Worm (Caenorhabditis elegans) whole organism, L1 larva: Measurements from ENCODE around the gene rme-1.

ENCODE experiments used
- C04F5.9 ChIP-seq: sonication (generic microtip); optimal IDR thresholded peaks from 2 replicates; lab custom pipeline; 2016; ENCODE audit warnings: missing genetic modification characterization, missing compliant biosample characterization
- C16A3.4 ChIP-seq: fragments of 150-350 bp; optimal IDR thresholded peaks from 2 replicates; lab custom pipeline; 2014; ENCODE audit warnings: missing biosample characterization, missing genetic modification characterization
- aha-1 ChIP-seq: fragments of 150-350 bp; optimal IDR thresholded peaks from 2 replicates; lab custom pipeline; 2014; ENCODE audit warnings: missing biosample characterization, missing genetic modification characterization
- alr-1 ChIP-seq: fragments of 200-800 bp; sonication (Bioruptor generic); optimal IDR thresholded peaks from 2 replicates; lab custom pipeline; 2018; ENCODE audit warnings: borderline replicate concordance, mild to moderate bottlenecking, missing genetic modification characterization, missing compliant biosample characterization
- ama-1 ChIP-seq: fragments of 150-350 bp; optimal IDR thresholded peaks from 2 replicates; lab custom pipeline; 2014
- blmp-1 ChIP-seq: fragments of 150-350 bp; optimal IDR thresholded peaks from 2 replicates; lab custom pipeline; 2014; ENCODE audit warnings: missing biosample characterization, missing genetic modification characterization
- ceh-63 ChIP-seq: fragments of 200-800 bp; sonication (Bioruptor generic); optimal IDR thresholded peaks from 2 replicates; lab custom pipeline; 2018; ENCODE audit warnings: mild to moderate bottlenecking, missing genetic modification characterization, missing compliant biosample characterization
- ceh-88 ChIP-seq: fragments of 200-800 bp; sonication (Bioruptor generic); IDR thresholded peaks from 2 replicates; pipeline ENCODE4 v1.3.6; 2022; ENCODE audit warnings: missing genetic modification characterization, missing compliant biosample characterization
- ceh-90 ChIP-seq: sonication (generic microtip); optimal IDR thresholded peaks from 2 replicates; lab custom pipeline; 2016; ENCODE audit warnings: missing genetic modification characterization, missing compliant biosample characterization
- ces-1 ChIP-seq: fragments of 150-350 bp; optimal IDR thresholded peaks from 2 replicates; lab custom pipeline; 2014; ENCODE audit warnings: missing biosample characterization, missing genetic modification reagents, missing genetic modification characterization
- dpl-1 ChIP-seq, 3 experiments: fragments of 150-350 bp in 2 of 3; sonication (generic microtip) in 1 of 3; optimal IDR thresholded peaks; 2 replicates each; lab custom pipeline; 2014 to 2017; ENCODE audit warnings: missing biosample characterization in 3 of 3, missing genetic modification characterization in 3 of 3, missing genetic modification reagents in 3 of 3
- efl-1 ChIP-seq, 4 experiments: fragments of 150-350 bp; optimal IDR thresholded peaks in 3 of 4; peaks in 1 of 4; 1 replicate in 1 of 4; 2 replicates in 3 of 4; lab custom pipeline; 2014; ENCODE audit warnings: missing biosample characterization in 2 of 4, missing genetic modification characterization in 2 of 4, missing genetic modification reagents in 2 of 4
- efl-3 ChIP-seq: fragments of 200-800 bp; sonication (Bioruptor generic); optimal IDR thresholded peaks from 2 replicates; lab custom pipeline; 2018; ENCODE audit warnings: mild to moderate bottlenecking, missing genetic modification characterization, missing compliant biosample characterization
- elt-2 ChIP-seq: sonication (generic microtip); optimal IDR thresholded peaks from 2 replicates; lab custom pipeline; 2016; ENCODE audit warnings: missing genetic modification characterization, mild to moderate bottlenecking, inconsistent platforms, missing compliant biosample characterization, missing genetic modification reagents
- ets-5 ChIP-seq: fragments of 200-800 bp; sonication (Bioruptor generic); IDR thresholded peaks from 2 replicates; pipeline ENCODE4 v1.3.6; 2022; ENCODE audit warnings: missing genetic modification characterization, missing compliant biosample characterization
- fkh-10 ChIP-seq: sonication (generic microtip); optimal IDR thresholded peaks from 2 replicates; lab custom pipeline; 2017; ENCODE audit warnings: missing biosample characterization, missing genetic modification reagents, missing genetic modification characterization
- fkh-8 ChIP-seq: sonication (generic microtip); optimal IDR thresholded peaks from 2 replicates; lab custom pipeline; 2016; ENCODE audit warnings: mild to moderate bottlenecking, missing genetic modification characterization, missing compliant biosample characterization
- grh-1 ChIP-seq: fragments of 200-800 bp; sonication (Bioruptor generic); IDR thresholded peaks from 2 replicates; pipeline ENCODE4 v1.3.6; 2022; ENCODE audit warnings: missing genetic modification reagents, missing genetic modification characterization, missing compliant biosample characterization
- hlh-4 ChIP-seq: sonication (generic microtip); optimal IDR thresholded peaks from 2 replicates; lab custom pipeline; 2016; ENCODE audit warnings: mild to moderate bottlenecking, missing genetic modification characterization, missing compliant biosample characterization
- hpl-2 ChIP-seq: fragments of 150-350 bp; optimal IDR thresholded peaks from 2 replicates; lab custom pipeline; 2014; ENCODE audit warnings: missing biosample characterization, missing genetic modification reagents, missing genetic modification characterization
- irx-1 ChIP-seq: sonication (generic microtip); optimal IDR thresholded peaks from 2 replicates; lab custom pipeline; 2016; ENCODE audit warnings: missing genetic modification characterization, missing compliant biosample characterization
- lin-13 ChIP-seq: fragments of 150-350 bp; optimal IDR thresholded peaks from 2 replicates; lab custom pipeline; 2014; ENCODE audit warnings: missing biosample characterization, missing genetic modification reagents, missing genetic modification characterization
- lin-14 ChIP-seq: fragments of 200-800 bp; sonication (Bioruptor generic); optimal IDR thresholded peaks from 2 replicates; lab custom pipeline; 2018; ENCODE audit warnings: mild to moderate bottlenecking, missing genetic modification characterization, moderate library complexity, missing compliant biosample characterization
- lin-35 ChIP-seq, 2 experiments: fragments of 150-350 bp; optimal IDR thresholded peaks; 2 replicates each; lab custom pipeline; 2014; ENCODE audit warnings: missing biosample characterization in 2 of 2, missing genetic modification characterization in 2 of 2, missing genetic modification reagents in 2 of 2
- lin-39 ChIP-seq: fragments of 150-350 bp; optimal IDR thresholded peaks from 2 replicates; lab custom pipeline; 2014; ENCODE audit warnings: missing biosample characterization, missing genetic modification reagents, missing genetic modification characterization
- lir-3 ChIP-seq: sonication (generic microtip); optimal IDR thresholded peaks from 2 replicates; lab custom pipeline; 2016; ENCODE audit warnings: mild to moderate bottlenecking, missing genetic modification characterization, moderate library complexity, missing compliant biosample characterization; ENCODE audit not compliant: poor library complexity
- lsy-2 ChIP-seq, 2 experiments: fragments of 150-350 bp; optimal IDR thresholded peaks; 2 replicates each; lab custom pipeline; 2014; ENCODE audit warnings: missing biosample characterization in 2 of 2, missing genetic modification characterization in 2 of 2
- mab-9 ChIP-seq: fragments of 200-800 bp; sonication (Bioruptor generic); IDR thresholded peaks from 2 replicates; pipeline ENCODE4 v1.3.6; 2022; ENCODE audit warnings: missing genetic modification reagents, missing genetic modification characterization, missing compliant biosample characterization
- mdl-1 ChIP-seq, 2 experiments: fragments of 150-350 bp; optimal IDR thresholded peaks; 2 replicates each; lab custom pipeline; 2014 to 2017; ENCODE audit warnings: missing biosample characterization in 2 of 2, missing genetic modification characterization in 2 of 2, inconsistent platforms in 1 of 2
- mep-1 ChIP-seq: fragments of 150-350 bp; optimal IDR thresholded peaks from 2 replicates; lab custom pipeline; 2014; ENCODE audit warnings: missing biosample characterization, missing genetic modification characterization
- nhr-19 ChIP-seq: fragments of 200-800 bp; sonication (Bioruptor generic); conservative IDR thresholded peaks from 2 replicates; pipeline ENCODE4 v1.3.6; 2022; ENCODE audit warnings: missing genetic modification characterization, missing compliant biosample characterization
- nhr-20 ChIP-seq: sonication (generic microtip); optimal IDR thresholded peaks from 2 replicates; lab custom pipeline; 2016; ENCODE audit warnings: mild to moderate bottlenecking, missing genetic modification characterization, missing compliant biosample characterization
- nhr-237 ChIP-seq: fragments of 150-350 bp; optimal IDR thresholded peaks from 2 replicates; lab custom pipeline; 2014; ENCODE audit warnings: missing biosample characterization, missing genetic modification characterization
- nhr-28 ChIP-seq: fragments of 150-350 bp; optimal IDR thresholded peaks from 2 replicates; lab custom pipeline; 2014; ENCODE audit warnings: missing biosample characterization, missing genetic modification characterization
- nhr-47 ChIP-seq: sonication (generic microtip); optimal IDR thresholded peaks from 2 replicates; lab custom pipeline; 2016; ENCODE audit warnings: mild to moderate bottlenecking, missing genetic modification characterization, moderate library complexity, missing compliant biosample characterization
- nhr-71 ChIP-seq: sonication (generic microtip); optimal IDR thresholded peaks from 2 replicates; lab custom pipeline; 2016; ENCODE audit warnings: mild to moderate bottlenecking, missing genetic modification characterization, moderate library complexity, missing compliant biosample characterization
- nhr-76 ChIP-seq: sonication (generic microtip); optimal IDR thresholded peaks from 2 replicates; lab custom pipeline; 2017; ENCODE audit warnings: missing biosample characterization, missing genetic modification characterization
- nhr-84 ChIP-seq: sonication (generic microtip); optimal IDR thresholded peaks from 2 replicates; lab custom pipeline; 2017; ENCODE audit warnings: missing biosample characterization, missing genetic modification characterization
- nhr-85 ChIP-seq: sonication (generic microtip); peaks from one replicate; lab custom pipeline; 2016; ENCODE audit warnings: missing genetic modification characterization, inconsistent platforms, missing compliant biosample characterization
- nhr-90 ChIP-seq: sonication (generic microtip); optimal IDR thresholded peaks from 2 replicates; lab custom pipeline; 2016; ENCODE audit warnings: mild to moderate bottlenecking, missing genetic modification characterization, missing compliant biosample characterization; ENCODE audit not compliant: poor library complexity
- pag-3 ChIP-seq: sonication (generic microtip); optimal IDR thresholded peaks from 2 replicates; lab custom pipeline; 2017; ENCODE audit warnings: missing genetic modification characterization, mild to moderate bottlenecking, missing compliant biosample characterization, antibody characterized with exemption, borderline replicate concordance; ENCODE audit not compliant: insufficient read depth
- pqm-1 ChIP-seq: sonication (generic microtip); optimal IDR thresholded peaks from 3 replicates; lab custom pipeline; 2017; ENCODE audit warnings: missing biosample characterization, missing genetic modification characterization
- skn-1 ChIP-seq: fragments of 150-350 bp; optimal IDR thresholded peaks from 2 replicates; lab custom pipeline; 2014; ENCODE audit warnings: missing biosample characterization, missing genetic modification characterization
- snu-23 ChIP-seq: sonication (generic microtip); optimal IDR thresholded peaks from 2 replicates; lab custom pipeline; 2016; ENCODE audit warnings: missing genetic modification characterization, missing compliant biosample characterization
- sox-4 ChIP-seq: sonication (generic microtip); optimal IDR thresholded peaks from 2 replicates; lab custom pipeline; 2016; ENCODE audit warnings: missing genetic modification characterization, missing compliant biosample characterization
- sup-37 ChIP-seq: fragments of 200-800 bp; sonication (Bioruptor generic); optimal IDR thresholded peaks from 2 replicates; lab custom pipeline; 2018; ENCODE audit warnings: mild to moderate bottlenecking, missing genetic modification characterization, missing compliant biosample characterization
- tlp-1 ChIP-seq: fragments of 150-350 bp; optimal IDR thresholded peaks from 2 replicates; lab custom pipeline; 2014; ENCODE audit warnings: missing biosample characterization, missing genetic modification characterization
- unc-30 ChIP-seq: sonication (generic microtip); optimal IDR thresholded peaks from 2 replicates; lab custom pipeline; 2017; ENCODE audit warnings: missing biosample characterization, missing genetic modification characterization
- unc-62 ChIP-seq: fragments of 150-350 bp; optimal IDR thresholded peaks from 2 replicates; lab custom pipeline; 2014; ENCODE audit warnings: missing biosample characterization, missing genetic modification reagents, missing genetic modification characterization
- unc-86 ChIP-seq: sonication (generic microtip); optimal IDR thresholded peaks from 2 replicates; lab custom pipeline; 2016; ENCODE audit warnings: missing genetic modification characterization, missing compliant biosample characterization
- unc-98 ChIP-seq: fragments of 200-800 bp; sonication (Bioruptor generic); IDR thresholded peaks from 2 replicates; pipeline ENCODE4 v1.3.6; 2022; ENCODE audit warnings: missing genetic modification characterization, missing compliant biosample characterization
- zip-4 ChIP-seq: fragments of 200-800 bp; sonication (Bioruptor generic); optimal IDR thresholded peaks from 2 replicates; lab custom pipeline; 2018; ENCODE audit warnings: mild to moderate bottlenecking, missing genetic modification characterization, moderate library complexity, missing compliant biosample characterization

rme-1 gene

DNA sequence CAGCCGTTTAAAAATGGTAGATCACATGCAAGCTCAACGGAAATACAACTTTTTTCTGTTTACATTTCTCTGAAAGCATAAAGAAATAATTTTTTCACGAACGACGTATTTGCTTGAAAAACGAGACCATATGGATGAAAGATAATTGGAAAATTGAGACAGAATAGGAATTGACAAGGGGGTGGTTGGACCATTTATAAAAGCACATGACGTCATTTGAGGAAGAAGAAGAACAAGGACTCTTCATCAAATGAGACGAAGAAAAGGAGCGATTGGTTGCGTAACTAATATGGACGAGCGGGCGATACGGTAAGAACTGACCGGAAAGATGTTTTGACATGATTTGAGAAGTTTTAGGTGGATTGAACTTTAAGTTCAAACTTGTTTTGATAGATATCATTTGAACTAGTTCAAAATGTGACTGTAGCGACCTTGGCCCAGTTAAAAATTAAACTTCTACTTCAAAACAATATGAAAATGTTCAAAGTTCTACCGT, 19.8 kb downstream of the rme-1 start:
- TF ChIP-seq ets-5 (GFP tag; lab: Robert Waterston, UW), result no peak
- no peak for TF ChIP-seq C16A3.4 (tag; lab: Kevin White, UChicago)
- peak; percentile 78 for TF ChIP-seq nhr-71 (tag; lab: Kevin White, UChicago)
- TF ChIP-seq alr-1, result no peak
- TF ChIP-seq mab-9 (GFP tag; lab: Robert Waterston, UW), result peak; percentile 46; the same call in 1 of the 2 replicates
- peak; percentile 36 for TF ChIP-seq nhr-19 (GFP tag; lab: Robert Waterston, UW)
- peak; percentile 61 for TF ChIP-seq nhr-20
- peak in 1 of 2 experiments; percentile 27 for TF ChIP-seq lin-35 (GFP tag; optimal IDR thresholded peaks at IDR 0.05; lab: Kevin White, UChicago)
- peak; percentile 61 for TF ChIP-seq snu-23 (GFP tag; lab: Kevin White, UChicago)
- TF ChIP-seq hlh-4 (tag; lab: Kevin White, UChicago), result no peak
- no peak for TF ChIP-seq efl-3 (GFP tag; lab: Kevin White, UChicago)
- no peak for TF ChIP-seq nhr-28 (tag; lab: Kevin White, UChicago)
- peak in 2 of 3 experiments; percentile 5 for TF ChIP-seq dpl-1 (GFP tag; optimal IDR thresholded peaks at IDR 0.05; lab: Kevin White, UChicago)
- TF ChIP-seq zip-4 (GFP tag; lab: Kevin White, UChicago), result no peak
- peak in 1 of 2 experiments; percentile 7 for TF ChIP-seq efl-1 (optimal IDR thresholded peaks at IDR 0.05; lab: Kevin White, UChicago)
- peak; percentile 14 to 93 for TF ChIP-seq efl-1 (GFP tag; optimal IDR thresholded peaks at IDR 0.05 in 1 of 2; lab: Kevin White, UChicago)
- peak; percentile 51 for TF ChIP-seq mep-1 (tag; lab: Kevin White, UChicago)
- no peak for TF ChIP-seq C04F5.9
- peak; percentile 5 for TF ChIP-seq elt-2 (tag; lab: Kevin White, UChicago)
- TF ChIP-seq tlp-1 (tag; lab: Kevin White, UChicago), result no peak
- TF ChIP-seq sup-37 (GFP tag; lab: Kevin White, UChicago), result no peak
- no peak for TF ChIP-seq hpl-2 (GFP tag; lab: Kevin White, UChicago)
- peak; percentile 32 to 65 for TF ChIP-seq lsy-2 (tag; optimal IDR thresholded peaks at IDR 0.05; lab: Kevin White, UChicago)
- TF ChIP-seq nhr-90 (tag; lab: Kevin White, UChicago), result peak; percentile 11
- peak; percentile 88 for TF ChIP-seq ama-1 (lab: Kevin White, UChicago)
- peak; percentile 52; the same call in 1 of the 2 replicates for TF ChIP-seq grh-1 (GFP tag; lab: Robert Waterston, UW)
- TF ChIP-seq lin-13, result no peak
- TF ChIP-seq unc-62 (GFP tag; lab: Kevin White, UChicago), result no peak
- no peak for TF ChIP-seq ceh-90 (tag; lab: Kevin White, UChicago)
- TF ChIP-seq skn-1 (tag; lab: Kevin White, UChicago), result peak; percentile 36
- TF ChIP-seq unc-86 (tag; lab: Kevin White, UChicago), result peak; percentile 42
- TF ChIP-seq pag-3 (tag; lab: Kevin White, UChicago), result peak; percentile 66
- peak; percentile 46 for TF ChIP-seq blmp-1 (tag; lab: Kevin White, UChicago)
- TF ChIP-seq ces-1 (GFP tag; lab: Kevin White, UChicago), result no peak
- no peak for TF ChIP-seq pqm-1 (tag; lab: Kevin White, UChicago)
- no peak for TF ChIP-seq unc-98 (GFP tag; lab: Robert Waterston, UW)
- TF ChIP-seq fkh-10 (GFP tag; lab: Kevin White, UChicago), result no peak
- TF ChIP-seq nhr-237 (tag; lab: Kevin White, UChicago), result no peak
- no peak for TF ChIP-seq lin-39
- TF ChIP-seq nhr-84 (tag; lab: Kevin White, UChicago), result no peak
- TF ChIP-seq ceh-63 (GFP tag; lab: Kevin White, UChicago), result no peak
- TF ChIP-seq aha-1 (tag; lab: Kevin White, UChicago), result no peak
- TF ChIP-seq nhr-47 (tag; lab: Kevin White, UChicago), result peak; percentile 16
- no peak for TF ChIP-seq nhr-76 (tag; lab: Kevin White, UChicago)
- TF ChIP-seq mdl-1 (tag; optimal IDR thresholded peaks at IDR 0.05; lab: Kevin White, UChicago), result no peak
- TF ChIP-seq ceh-88, result 0 out of 2 replicates have a peak, but pooled peaks have one; percentile 26
- no peak for TF ChIP-seq fkh-8 (tag; lab: Kevin White, UChicago)
- TF ChIP-seq lir-3, result no peak
- no peak for TF ChIP-seq sox-4 (tag; lab: Kevin White, UChicago)
- peak; percentile 77 for TF ChIP-seq lin-14
- TF ChIP-seq unc-30 (tag; lab: Kevin White, UChicago), result no peak
- no peak for TF ChIP-seq irx-1 (tag; lab: Kevin White, UChicago)
- TF ChIP-seq nhr-85 (tag; lab: Kevin White, UChicago), result peak; percentile 91
